Fruit fly (Drosophila melanogaster) whole organism, embryonic: ENCODE data around the gene Nup37.

ENCODE experiments used
- Ada2b ChIP-seq: fragments of 200-800 bp; sonication (Bioruptor generic); IDR thresholded peaks from 2 replicates; pipeline ENCODE4 v1.3.6; 2022; ENCODE audit warnings: missing biosample characterization, missing genetic modification characterization
- BtbVII ChIP-seq: fragments of 200-800 bp; sonication (Bioruptor generic); optimal IDR thresholded peaks from 3 replicates; lab custom pipeline; 2017; ENCODE audit warnings: missing biosample characterization, mild to moderate bottlenecking, missing genetic modification characterization
- CG10147 ChIP-seq: fragments of 200-800 bp; sonication (Bioruptor generic); optimal IDR thresholded peaks from 2 replicates; lab custom pipeline; 2019; ENCODE audit warnings: missing biosample characterization, mild to moderate bottlenecking, missing genetic modification characterization, moderate library complexity
- CG10274 ChIP-seq: fragments of 200-800 bp; sonication (Bioruptor generic); optimal IDR thresholded peaks from 3 replicates; lab custom pipeline; 2017; ENCODE audit warnings: missing biosample characterization, mild to moderate bottlenecking, missing genetic modification characterization
- CG12104 ChIP-seq: fragments of 200-800 bp; sonication (Bioruptor generic); optimal IDR thresholded peaks from 3 replicates; lab custom pipeline; 2016; ENCODE audit warnings: missing biosample characterization, missing genetic modification characterization
- CG12299 ChIP-seq: fragments of 200-800 bp; sonication (Bioruptor generic); optimal IDR thresholded peaks from 2 replicates; lab custom pipeline; 2018; ENCODE audit warnings: missing biosample characterization, mild to moderate bottlenecking, missing genetic modification characterization
- CG13424 ChIP-seq: fragments of 200-800 bp; sonication (Bioruptor generic); optimal IDR thresholded peaks from 2 replicates; lab custom pipeline; 2019; ENCODE audit warnings: missing biosample characterization, mild to moderate bottlenecking, missing genetic modification characterization, moderate library complexity
- CG15269 ChIP-seq: fragments of 200-800 bp; sonication (Bioruptor generic); optimal IDR thresholded peaks from 2 replicates; lab custom pipeline; 2018; ENCODE audit warnings: missing biosample characterization, mild to moderate bottlenecking, missing genetic modification characterization, moderate library complexity
- CG15514 ChIP-seq: fragments of 200-800 bp; sonication (Bioruptor generic); optimal IDR thresholded peaks from 3 replicates; lab custom pipeline; 2017; ENCODE audit warnings: missing biosample characterization, missing genetic modification characterization, mild to moderate bottlenecking, moderate library complexity, missing genetic modification reagents
- CG2199 ChIP-seq: fragments of 200-800 bp; sonication (Bioruptor generic); IDR thresholded peaks from 3 replicates; pipeline ENCODE4 v1.3.6; 2022; ENCODE audit warnings: missing biosample characterization, missing genetic modification characterization
- CG33557 ChIP-seq: fragments of 200-800 bp; sonication (Bioruptor generic); optimal IDR thresholded peaks from 2 replicates; lab custom pipeline; 2019; ENCODE audit warnings: missing biosample characterization, mild to moderate bottlenecking, missing genetic modification characterization, moderate library complexity
- CG43689 ChIP-seq: fragments of 200-800 bp; sonication (Bioruptor generic); IDR thresholded peaks from 2 replicates; pipeline ENCODE4 v1.3.6; 2022; ENCODE audit warnings: missing biosample characterization, missing genetic modification characterization
- CG4730 ChIP-seq: fragments of 200-800 bp; sonication (Bioruptor generic); IDR thresholded peaks from 2 replicates; pipeline ENCODE4 v1.3.6; 2022; ENCODE audit warnings: missing biosample characterization, missing genetic modification characterization
- CG4854 ChIP-seq: fragments of 200-800 bp; sonication (Bioruptor generic); optimal IDR thresholded peaks from 2 replicates; lab custom pipeline; 2016; ENCODE audit warnings: missing biosample characterization, missing genetic modification characterization, inconsistent platforms
- CG5953 ChIP-seq: fragments of 200-800 bp; sonication (Bioruptor generic); IDR thresholded peaks from 2 replicates; pipeline ENCODE4 v1.3.6; 2022; ENCODE audit warnings: missing biosample characterization, missing genetic modification characterization
- CG7745 ChIP-seq: fragments of 200-800 bp; sonication (Bioruptor generic); optimal IDR thresholded peaks from 2 replicates; lab custom pipeline; 2018; ENCODE audit warnings: missing biosample characterization, mild to moderate bottlenecking, missing genetic modification characterization, moderate library complexity
- CG7987 ChIP-seq: fragments of 200-800 bp; sonication (Bioruptor generic); optimal IDR thresholded peaks from 2 replicates; lab custom pipeline; 2018; ENCODE audit warnings: missing biosample characterization, mild to moderate bottlenecking, missing genetic modification characterization, moderate library complexity
- CG9215 ChIP-seq: fragments of 200-800 bp; sonication (Bioruptor generic); IDR thresholded peaks from 2 replicates; pipeline ENCODE4 v1.3.6; 2022; ENCODE audit warnings: missing biosample characterization, missing genetic modification characterization
- Dad ChIP-seq: fragments of 200-800 bp; sonication (Bioruptor generic); optimal IDR thresholded peaks from 3 replicates; lab custom pipeline; 2016; ENCODE audit warnings: missing biosample characterization, missing genetic modification characterization
- Dbx ChIP-seq: fragments of 200-800 bp; sonication (Bioruptor generic); IDR thresholded peaks from 3 replicates; pipeline ENCODE4 v1.3.6; 2022; ENCODE audit warnings: missing biosample characterization, missing genetic modification characterization
- Dfd ChIP-seq, 2 experiments: fragments of >200 bp; optimal IDR thresholded peaks; 2 replicates each; lab custom pipeline; 2017; ENCODE audit warnings: missing biosample characterization in 2 of 2, missing genetic modification characterization in 2 of 2
- Ets65A ChIP-seq: fragments of 200-800 bp; sonication (Bioruptor generic); peaks from one replicate; lab custom pipeline; 2016; ENCODE audit warnings: missing biosample characterization, missing genetic modification characterization
- Mad ChIP-seq: fragments of 200-800 bp; sonication (Bioruptor generic); optimal IDR thresholded peaks from 2 replicates; lab custom pipeline; 2016; ENCODE audit warnings: missing biosample characterization, missing genetic modification characterization
- Mes4 ChIP-seq: fragments of 200-800 bp; sonication (Bioruptor generic); optimal IDR thresholded peaks from 2 replicates; lab custom pipeline; 2016; ENCODE audit warnings: missing biosample characterization, missing genetic modification characterization
- Mrtf ChIP-seq: fragments of 200-800 bp; sonication (Bioruptor generic); IDR thresholded peaks from 3 replicates; pipeline ENCODE4 v1.3.6; 2022; ENCODE audit warnings: missing biosample characterization, missing genetic modification characterization
- NfI ChIP-seq: fragments of 200-800 bp; sonication (Bioruptor generic); optimal IDR thresholded peaks from 3 replicates; lab custom pipeline; 2018; ENCODE audit warnings: missing biosample characterization, mild to moderate bottlenecking, missing genetic modification characterization, moderate library complexity
- Sox100B ChIP-seq: fragments of 200-800 bp; sonication (Bioruptor generic); optimal IDR thresholded peaks from 3 replicates; lab custom pipeline; 2018; ENCODE audit warnings: missing biosample characterization, mild to moderate bottlenecking, missing genetic modification characterization
- Spps ChIP-seq: fragments of 200-800 bp; sonication (Bioruptor generic); optimal IDR thresholded peaks from 2 replicates; lab custom pipeline; 2018; ENCODE audit warnings: missing biosample characterization, mild to moderate bottlenecking, missing genetic modification characterization
- Taf1 ChIP-seq: fragments of 200-800 bp; sonication (Bioruptor generic); IDR thresholded peaks from 2 replicates; pipeline ENCODE4 v1.3.6; 2022; ENCODE audit warnings: missing biosample characterization, missing genetic modification characterization
- al ChIP-seq: fragments of 200-800 bp; sonication (Bioruptor generic); IDR thresholded peaks from 2 replicates; pipeline ENCODE4 v1.3.6; 2022; ENCODE audit warnings: missing biosample characterization, missing genetic modification characterization
- chif ChIP-seq, 2 experiments: fragments of 200-800 bp; sonication (Bioruptor generic); optimal IDR thresholded peaks; 3 replicates each; lab custom pipeline; 2016; ENCODE audit warnings: missing biosample characterization in 2 of 2, missing genetic modification characterization in 2 of 2
- crp ChIP-seq, 2 experiments: fragments of 200-800 bp; sonication (Bioruptor generic); optimal IDR thresholded peaks; 2 replicates in 1 of 2; 3 replicates in 1 of 2; lab custom pipeline; 2017; ENCODE audit warnings: missing biosample characterization in 2 of 2, missing genetic modification characterization in 2 of 2, mild to moderate bottlenecking in 1 of 2, moderate library complexity in 1 of 2
- fd3F ChIP-seq: fragments of 200-800 bp; sonication (Bioruptor generic); optimal IDR thresholded peaks from 2 replicates; lab custom pipeline; 2018; ENCODE audit warnings: missing biosample characterization, mild to moderate bottlenecking, missing genetic modification characterization, moderate library complexity
- hb ChIP-seq: fragments of 200-800 bp; sonication (Bioruptor generic); IDR thresholded peaks from 3 replicates; pipeline ENCODE4 v1.3.6; 2022; ENCODE audit warnings: missing biosample characterization, missing genetic modification characterization; ENCODE audit not compliant: partially characterized antibody
- hbn ChIP-seq: fragments of 200-800 bp; sonication (Bioruptor generic); IDR thresholded peaks from 2 replicates; pipeline ENCODE4 v1.3.6; 2022; ENCODE audit warnings: missing biosample characterization, missing genetic modification characterization; ENCODE audit not compliant: partially characterized antibody
- hkb ChIP-seq, 2 experiments: fragments of 200-800 bp in 1 of 2; fragments of >200 bp in 1 of 2; sonication (Bioruptor generic) in 1 of 2; IDR thresholded peaks in 1 of 2; optimal IDR thresholded peaks in 1 of 2; 2 replicates each; pipeline versions ENCODE4 v1.3.6 to Lab custom; 2017 to 2022; ENCODE audit warnings: missing biosample characterization in 1 of 2, missing genetic modification characterization in 1 of 2
- insv ChIP-seq, 2 experiments: fragments of 200-800 bp; sonication (Bioruptor generic); optimal IDR thresholded peaks; 3 replicates each; lab custom pipeline; 2016 to 2018; ENCODE audit warnings: missing biosample characterization in 2 of 2, missing genetic modification characterization in 2 of 2
- lbe ChIP-seq: fragments of 200-800 bp; sonication (Bioruptor generic); optimal IDR thresholded peaks from 2 replicates; lab custom pipeline; 2016; ENCODE audit warnings: missing biosample characterization, mild to moderate bottlenecking, missing genetic modification characterization
- lilli ChIP-seq: fragments of 200-800 bp; sonication (Bioruptor generic); optimal IDR thresholded peaks from 3 replicates; lab custom pipeline; 2016; ENCODE audit warnings: missing biosample characterization, missing genetic modification characterization
- lov ChIP-seq, 2 experiments: fragments of 200-800 bp in 1 of 2; fragments of >200 bp in 1 of 2; sonication (Bioruptor generic) in 1 of 2; IDR thresholded peaks in 1 of 2; optimal IDR thresholded peaks in 1 of 2; 2 replicates in 1 of 2; 3 replicates in 1 of 2; pipeline versions ENCODE4 v1.3.6 to Lab custom; 2017 to 2022; ENCODE audit warnings: missing biosample characterization in 1 of 2, missing genetic modification characterization in 1 of 2
- luna ChIP-seq: fragments of 200-800 bp; sonication (Bioruptor generic); optimal IDR thresholded peaks from 2 replicates; lab custom pipeline; 2016; ENCODE audit warnings: missing biosample characterization, missing genetic modification characterization
- mirr ChIP-seq: fragments of 200-800 bp; sonication (Bioruptor generic); optimal IDR thresholded peaks from 3 replicates; lab custom pipeline; 2018; ENCODE audit warnings: missing biosample characterization, mild to moderate bottlenecking, missing genetic modification characterization
- nerfin-2 ChIP-seq: fragments of 200-800 bp; sonication (Bioruptor generic); IDR thresholded peaks from 2 replicates; pipeline ENCODE4 v1.3.6; 2022; ENCODE audit warnings: missing biosample characterization, missing genetic modification characterization; ENCODE audit not compliant: partially characterized antibody
- nom ChIP-seq: fragments of 200-800 bp; sonication (Bioruptor generic); optimal IDR thresholded peaks from 2 replicates; lab custom pipeline; 2017; ENCODE audit warnings: missing biosample characterization, missing genetic modification characterization, mild to moderate bottlenecking, moderate library complexity, missing genetic modification reagents
- sr ChIP-seq: fragments of 200-800 bp; sonication (Bioruptor generic); IDR thresholded peaks from 3 replicates; pipeline ENCODE4 v1.3.6; 2022; ENCODE audit warnings: missing biosample characterization, missing genetic modification characterization
- tll ChIP-seq, 2 experiments: fragments of 200-800 bp in 1 of 2; fragments of >200 bp in 1 of 2; sonication (Bioruptor generic) in 1 of 2; optimal IDR thresholded peaks; 2 replicates each; lab custom pipeline; 2017 to 2019; ENCODE audit warnings: missing biosample characterization in 2 of 2, missing genetic modification characterization in 2 of 2, mild to moderate bottlenecking in 1 of 2, moderate library complexity in 1 of 2
- ttk ChIP-seq: fragments of 200-800 bp; sonication (Bioruptor generic); IDR thresholded peaks from 2 replicates; pipeline ENCODE4 v2.1.2; 2022; ENCODE audit warnings: missing biosample characterization, missing genetic modification characterization
- unc-4 ChIP-seq: fragments of 200-800 bp; sonication (Bioruptor generic); IDR thresholded peaks from 2 replicates; pipeline ENCODE4 v1.3.6; 2022; ENCODE audit warnings: missing biosample characterization, missing genetic modification characterization; ENCODE audit not compliant: partially characterized antibody
- z ChIP-seq: fragments of 200-800 bp; sonication (Bioruptor generic); IDR thresholded peaks from 3 replicates; pipeline ENCODE4 v1.3.6; 2022; ENCODE audit warnings: missing biosample characterization, missing genetic modification characterization

The Nup37 gene

DNA sequence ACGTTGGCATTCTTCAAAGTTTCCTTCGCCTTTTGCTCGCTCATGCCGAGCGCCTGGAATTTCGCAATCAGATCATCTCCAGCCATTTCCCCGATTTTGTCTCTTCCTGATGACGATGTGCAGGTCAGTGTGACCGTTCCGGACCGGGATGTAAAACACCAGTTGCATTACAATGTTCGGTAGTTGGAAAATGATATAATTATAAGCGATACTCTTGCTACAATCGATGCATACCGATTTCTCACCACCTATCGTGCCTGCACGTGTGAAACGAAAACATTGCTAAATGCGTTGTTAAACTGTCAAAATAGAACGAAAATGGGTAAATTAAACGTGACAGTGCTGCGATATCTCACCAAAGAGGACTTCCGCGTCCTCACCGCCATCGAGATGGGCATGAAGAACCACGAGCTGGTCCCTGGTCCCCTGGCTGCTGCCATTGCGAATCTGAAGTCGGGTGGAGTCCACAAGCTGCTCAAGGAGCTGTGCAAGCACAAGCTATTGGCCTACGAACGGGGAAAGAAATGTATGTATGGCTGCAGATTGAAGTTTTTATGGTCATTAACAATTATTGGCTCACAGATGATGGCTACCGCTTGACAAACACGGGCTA, 18.2 kb downstream of the Nup37 start, which contains the start of the genes GlnRS and RIOK2 (continued):
- no peak for TF ChIP-seq sr
- no peak for TF ChIP-seq Taf1
- TF ChIP-seq CG12104: no peak
- TF ChIP-seq mirr: peak; percentile 6
- peak; percentile 37 for TF ChIP-seq lilli (GFP tag; lab: Kevin White, UChicago)
- TF ChIP-seq Dbx (GFP tag; lab: Robert Waterston, UW): peak; percentile 60; the same call in 2 of the 3 replicates
- peak; percentile 93 for TF ChIP-seq hb (GFP tag; lab: Robert Waterston, UW)
- no peak for TF ChIP-seq CG9215 (GFP tag; lab: Robert Waterston, UW)
- no peak for TF ChIP-seq CG33557 (GFP tag; lab: Kevin White, UChicago)
- no peak for TF ChIP-seq Spps
- TF ChIP-seq CG43689 (GFP tag; lab: Robert Waterston, UW): no peak
- TF ChIP-seq nerfin-2 (GFP tag; lab: Robert Waterston, UW): peak; percentile 75; the same call in 1 of the 2 replicates
- no peak for TF ChIP-seq CG4854 (GFP tag; lab: Kevin White, UChicago)
- no peak for TF ChIP-seq Ets65A (GFP tag; lab: Kevin White, UChicago)
- TF ChIP-seq Sox100B: no peak
- peak; percentile 14 for TF ChIP-seq CG12299
- TF ChIP-seq Mrtf: no peak
- TF ChIP-seq hbn (GFP tag; lab: Robert Waterston, UW): peak; percentile 97
- TF ChIP-seq z (GFP tag; lab: Robert Waterston, UW): no peak
- no peak for TF ChIP-seq Ada2b (GFP tag; lab: Robert Waterston, UW)
- no peak for TF ChIP-seq Dad (GFP tag; lab: Kevin White, UChicago)
- peak; percentile 83 for TF ChIP-seq CG15514 (GFP tag; lab: Kevin White, UChicago)
- peak in 1 of 2 experiments; percentile 63 for TF ChIP-seq crp (GFP tag; optimal IDR thresholded peaks at IDR 0.05; lab: Kevin White, UChicago)
- TF ChIP-seq CG2199 (GFP tag; lab: Robert Waterston, UW): no peak
- no peak for TF ChIP-seq tll (GFP tag; optimal IDR thresholded peaks at IDR 0.05; lab: Kevin White, UChicago)
- TF ChIP-seq Mes4 (GFP tag; lab: Kevin White, UChicago): no peak
- no peak for TF ChIP-seq hkb (optimal IDR thresholded peaks at IDR 0.05; lab: Kevin White, UChicago)
- no peak for TF ChIP-seq hkb (GFP tag; IDR thresholded peaks at IDR 0.05; lab: Robert Waterston, UW)
- TF ChIP-seq CG7987: peak; percentile 49
- TF ChIP-seq fd3F: no peak
- no peak for TF ChIP-seq CG7745 (tag; lab: Kevin White, UChicago)
- TF ChIP-seq al (GFP tag; lab: Robert Waterston, UW): no peak
- no peak for TF ChIP-seq BtbVII (GFP tag; lab: Kevin White, UChicago)
- no peak for TF ChIP-seq luna
- TF ChIP-seq NfI (GFP tag; lab: Kevin White, UChicago): no peak
- peak; percentile 14 for TF ChIP-seq CG13424 (tag; lab: Kevin White, UChicago)
- no peak for TF ChIP-seq lov (optimal IDR thresholded peaks at IDR 0.05; lab: Kevin White, UChicago)
- TF ChIP-seq lov (GFP tag; IDR thresholded peaks at IDR 0.05; lab: Robert Waterston, UW): no peak
- no peak for TF ChIP-seq CG10147 (GFP tag; lab: Kevin White, UChicago)
- no peak for TF ChIP-seq CG5953 (GFP tag; lab: Robert Waterston, UW)
- TF ChIP-seq chif (GFP tag; optimal IDR thresholded peaks at IDR 0.05; lab: Kevin White, UChicago): no peak
- no peak for TF ChIP-seq CG10274
- TF ChIP-seq Dfd (GFP tag; optimal IDR thresholded peaks at IDR 0.05; lab: Kevin White, UChicago): peak in 1 of 2 experiments; percentile 79
- TF ChIP-seq nom (GFP tag; lab: Kevin White, UChicago): no peak
- TF ChIP-seq Mad: no peak
- TF ChIP-seq insv (GFP tag; optimal IDR thresholded peaks at IDR 0.05; lab: Kevin White, UChicago): no peak
- TF ChIP-seq CG15269 (tag; lab: Kevin White, UChicago): no peak
- no peak for TF ChIP-seq CG4730 (GFP tag; lab: Robert Waterston, UW)
- no peak for TF ChIP-seq ttk (GFP tag; lab: Robert Waterston, UW)
- peak; percentile 97 for TF ChIP-seq unc-4
- no peak for TF ChIP-seq lbe (GFP tag; lab: Kevin White, UChicago)
